Worm (Caenorhabditis elegans) whole organism, L3 larva: ENCODE measurements around the gene C13G5.2.

Source experiments
- R02D3.7 ChIP-seq: fragments of 150-350 bp; optimal IDR thresholded peaks from 2 replicates; lab custom pipeline; 2014; ENCODE audit warnings: missing biosample characterization, missing genetic modification characterization
- ZK546.5 ChIP-seq: sonication (generic microtip); optimal IDR thresholded peaks from 2 replicates; lab custom pipeline; 2017; ENCODE audit warnings: missing biosample characterization, missing genetic modification characterization
- aly-2 ChIP-seq: fragments of 150-350 bp; optimal IDR thresholded peaks from 2 replicates; lab custom pipeline; 2014; ENCODE audit warnings: missing biosample characterization, missing genetic modification characterization
- ceh-16 ChIP-seq: sonication (generic microtip); optimal IDR thresholded peaks from 2 replicates; lab custom pipeline; 2017; ENCODE audit warnings: missing biosample characterization, missing genetic modification characterization
- ceh-28 ChIP-seq: fragments of 150-350 bp; optimal IDR thresholded peaks from 2 replicates; lab custom pipeline; 2014; ENCODE audit warnings: missing biosample characterization, missing genetic modification reagents, missing genetic modification characterization
- ceh-82 ChIP-seq: fragments of 150-350 bp; optimal IDR thresholded peaks from 2 replicates; lab custom pipeline; 2014; ENCODE audit warnings: missing biosample characterization, missing genetic modification characterization
- ceh-9 ChIP-seq: sonication (generic microtip); optimal IDR thresholded peaks from 2 replicates; lab custom pipeline; 2018; ENCODE audit warnings: missing biosample characterization, missing genetic modification characterization
- daf-12 ChIP-seq: fragments of 150-350 bp; optimal IDR thresholded peaks from 2 replicates; lab custom pipeline; 2014; ENCODE audit warnings: missing biosample characterization, missing genetic modification reagents, missing genetic modification characterization
- egl-5 ChIP-seq: fragments of 150-350 bp; optimal IDR thresholded peaks from 2 replicates; lab custom pipeline; 2017; ENCODE audit warnings: missing biosample characterization, missing genetic modification reagents, missing genetic modification characterization, inconsistent platforms
- elt-1 ChIP-seq: fragments of 150-350 bp; optimal IDR thresholded peaks from 2 replicates; lab custom pipeline; 2014; ENCODE audit warnings: missing biosample characterization, missing genetic modification characterization
- elt-2 ChIP-seq: sonication (generic microtip); optimal IDR thresholded peaks from 2 replicates; lab custom pipeline; 2016; ENCODE audit warnings: missing genetic modification reagents, mild to moderate bottlenecking, missing genetic modification characterization, missing compliant biosample characterization
- eor-1 ChIP-seq, 2 experiments: fragments of 150-350 bp; optimal IDR thresholded peaks; 2 replicates each; lab custom pipeline; 2014 to 2018; ENCODE audit warnings: missing biosample characterization in 2 of 2, missing genetic modification characterization in 2 of 2
- fkh-10 ChIP-seq: sonication (generic microtip); optimal IDR thresholded peaks from 2 replicates; lab custom pipeline; 2017; ENCODE audit warnings: missing biosample characterization, missing genetic modification reagents, missing genetic modification characterization
- fkh-2 ChIP-seq: fragments of 150-350 bp; optimal IDR thresholded peaks from 2 replicates; lab custom pipeline; 2014; ENCODE audit warnings: missing biosample characterization, missing genetic modification reagents, missing genetic modification characterization
- hmg-11 ChIP-seq: sonication (generic microtip); optimal IDR thresholded peaks from 2 replicates; lab custom pipeline; 2016; ENCODE audit warnings: missing genetic modification characterization, missing compliant biosample characterization
- jun-1 ChIP-seq: fragments of 150-350 bp; optimal IDR thresholded peaks from 2 replicates; lab custom pipeline; 2014; ENCODE audit warnings: missing biosample characterization, missing genetic modification reagents, missing genetic modification characterization
- lin-15B ChIP-seq: fragments of 150-350 bp; optimal IDR thresholded peaks from 2 replicates; lab custom pipeline; 2014; ENCODE audit warnings: missing biosample characterization, missing genetic modification characterization
- lin-39 ChIP-seq: fragments of 150-350 bp; optimal IDR thresholded peaks from 2 replicates; lab custom pipeline; 2018; ENCODE audit warnings: missing biosample characterization, missing genetic modification reagents, missing genetic modification characterization
- lsy-12 ChIP-seq: sonication (generic microtip); optimal IDR thresholded peaks from 2 replicates; lab custom pipeline; 2016; ENCODE audit warnings: mild to moderate bottlenecking, missing genetic modification characterization, missing compliant biosample characterization
- mdl-1 ChIP-seq: fragments of 150-350 bp; optimal IDR thresholded peaks from 2 replicates; lab custom pipeline; 2014; ENCODE audit warnings: missing biosample characterization, missing genetic modification characterization
- mml-1 ChIP-seq: fragments of 150-350 bp; sonication (generic microtip); optimal IDR thresholded peaks from 3 replicates; lab custom pipeline; 2014; ENCODE audit warnings: missing biosample characterization, missing genetic modification characterization
- nfya-1 ChIP-seq: sonication (generic microtip); optimal IDR thresholded peaks from 2 replicates; lab custom pipeline; 2017; ENCODE audit warnings: missing genetic modification characterization, mild to moderate bottlenecking, missing compliant biosample characterization, antibody characterized with exemption, moderate library complexity; ENCODE audit not compliant: insufficient read depth
- nhr-11 ChIP-seq: fragments of 150-350 bp; optimal IDR thresholded peaks from 2 replicates; lab custom pipeline; 2014; ENCODE audit warnings: missing biosample characterization, missing genetic modification characterization
- nhr-12 ChIP-seq: fragments of 150-350 bp; optimal IDR thresholded peaks from 2 replicates; lab custom pipeline; 2014; ENCODE audit warnings: missing biosample characterization, missing genetic modification characterization
- nhr-23 ChIP-seq: fragments of 150-350 bp; optimal IDR thresholded peaks from 2 replicates; lab custom pipeline; 2014; ENCODE audit warnings: missing biosample characterization, missing genetic modification reagents, missing genetic modification characterization
- nhr-237 ChIP-seq: fragments of 150-350 bp; optimal IDR thresholded peaks from 2 replicates; lab custom pipeline; 2014; ENCODE audit warnings: missing biosample characterization, missing genetic modification characterization
- nhr-25 ChIP-seq: sonication (generic microtip); optimal IDR thresholded peaks from 2 replicates; lab custom pipeline; 2017; ENCODE audit warnings: missing biosample characterization, missing genetic modification characterization
- nhr-28 ChIP-seq: fragments of 150-350 bp; optimal IDR thresholded peaks from 2 replicates; lab custom pipeline; 2014; ENCODE audit warnings: missing biosample characterization, missing genetic modification characterization
- nhr-43 ChIP-seq: sonication (generic microtip); optimal IDR thresholded peaks from 2 replicates; lab custom pipeline; 2016; ENCODE audit warnings: mild to moderate bottlenecking, missing genetic modification characterization, missing compliant biosample characterization; ENCODE audit not compliant: poor library complexity, severe bottlenecking
- nhr-76 ChIP-seq: fragments of 150-350 bp; sonication (generic microtip); optimal IDR thresholded peaks from 5 replicates; lab custom pipeline; 2014; ENCODE audit warnings: missing biosample characterization, missing genetic modification characterization
- nhr-77 ChIP-seq: fragments of 150-350 bp; optimal IDR thresholded peaks from 2 replicates; lab custom pipeline; 2014; ENCODE audit warnings: missing biosample characterization, missing genetic modification characterization
- pha-4 ChIP-seq: fragments of 150-350 bp; optimal IDR thresholded peaks from 2 replicates; lab custom pipeline; 2014; ENCODE audit warnings: missing biosample characterization, missing genetic modification reagents, missing genetic modification characterization
- pqm-1 ChIP-seq: fragments of 150-350 bp; optimal IDR thresholded peaks from 2 replicates; lab custom pipeline; 2017; ENCODE audit warnings: missing biosample characterization, missing genetic modification characterization, inconsistent platforms
- sea-2 ChIP-seq: fragments of 150-350 bp; sonication (generic microtip); optimal IDR thresholded peaks from 4 replicates; lab custom pipeline; 2014; ENCODE audit warnings: missing biosample characterization, missing genetic modification reagents, missing genetic modification characterization
- skn-1 ChIP-seq: fragments of 150-350 bp; optimal IDR thresholded peaks from 2 replicates; lab custom pipeline; 2014; ENCODE audit warnings: missing biosample characterization, missing genetic modification characterization
- tbx-2 ChIP-seq: sonication (generic microtip); optimal IDR thresholded peaks from 2 replicates; lab custom pipeline; 2016; ENCODE audit warnings: mild to moderate bottlenecking, missing genetic modification characterization, missing compliant biosample characterization
- unc-39 ChIP-seq: sonication (generic microtip); optimal IDR thresholded peaks from 4 replicates; lab custom pipeline; 2017; ENCODE audit warnings: missing biosample characterization, missing genetic modification characterization
- unc-62 ChIP-seq: fragments of 150-350 bp; sonication (generic microtip); optimal IDR thresholded peaks from 4 replicates; lab custom pipeline; 2014; ENCODE audit warnings: missing biosample characterization, missing genetic modification reagents, missing genetic modification characterization
- zag-1 ChIP-seq: fragments of 150-350 bp; optimal IDR thresholded peaks from 2 replicates; lab custom pipeline; 2014; ENCODE audit warnings: missing biosample characterization, missing genetic modification characterization

The C13G5.2 gene

ce11 chrIII:8658367-8658761, 40.1 kb upstream of the C13G5.2 start (continued):
- no peak for TF ChIP-seq sea-2
- peak; percentile 78 for TF ChIP-seq nhr-11
- peak; percentile 89 for TF ChIP-seq lsy-12 (tag; lab: Kevin White, UChicago)
- TF ChIP-seq aly-2 (tag; lab: Kevin White, UChicago) = no peak
- TF ChIP-seq jun-1 (tag; lab: Kevin White, UChicago) = peak; percentile 89
- TF ChIP-seq fkh-10 (GFP tag; lab: Kevin White, UChicago) = no peak
- TF ChIP-seq unc-62 (GFP tag; lab: Kevin White, UChicago) = peak; percentile 84
- TF ChIP-seq nfya-1 (tag; lab: Kevin White, UChicago) = peak; percentile 85
- peak; percentile 33 for TF ChIP-seq R02D3.7 (tag; lab: Kevin White, UChicago)
- peak; percentile 80 for TF ChIP-seq skn-1 (tag; lab: Kevin White, UChicago)
- TF ChIP-seq daf-12 (tag; lab: Kevin White, UChicago) = no peak
- TF ChIP-seq ceh-16 (tag; lab: Kevin White, UChicago) = no peak
- no peak for TF ChIP-seq nhr-77
- TF ChIP-seq nhr-28 (tag; lab: Kevin White, UChicago) = no peak
- TF ChIP-seq elt-2 (tag; lab: Kevin White, UChicago) = peak; percentile 98
- peak; percentile 88 for TF ChIP-seq tbx-2 (tag; lab: Kevin White, UChicago)
- TF ChIP-seq nhr-23 (tag; lab: Kevin White, UChicago) = peak; percentile 96
- TF ChIP-seq nhr-12 (tag; lab: Kevin White, UChicago) = no peak
- peak in 1 of 2 experiments; percentile 32 for TF ChIP-seq eor-1 (tag; optimal IDR thresholded peaks at IDR 0.05; lab: Kevin White, UChicago)
- no peak for TF ChIP-seq ZK546.5
- TF ChIP-seq nhr-43 (tag; lab: Kevin White, UChicago) = peak; percentile 93
- peak; percentile 88 for TF ChIP-seq lin-39 (tag; lab: Kevin White, UChicago)

- no peak for TF ChIP-seq elt-1 (tag; lab: Kevin White, UChicago)
- no peak for TF ChIP-seq zag-1 (tag; lab: Kevin White, UChicago)
- TF ChIP-seq aly-2 (tag; lab: Kevin White, UChicago) = no peak
- no peak for TF ChIP-seq mml-1 (tag; lab: Kevin White, UChicago)
- no peak for TF ChIP-seq ceh-82
- TF ChIP-seq skn-1 (tag; lab: Kevin White, UChicago) = no peak
- TF ChIP-seq nhr-28 (tag; lab: Kevin White, UChicago) = no peak
- no peak for TF ChIP-seq nhr-77
- no peak for TF ChIP-seq sea-2
- no peak for TF ChIP-seq R02D3.7 (tag; lab: Kevin White, UChicago)
- TF ChIP-seq nhr-43 (tag; lab: Kevin White, UChicago) = no peak
- TF ChIP-seq ceh-9 (tag; lab: Kevin White, UChicago) = no peak
- TF ChIP-seq elt-2 (tag; lab: Kevin White, UChicago) = no peak
- no peak for TF ChIP-seq lin-15B (tag; lab: Kevin White, UChicago)
- no peak for TF ChIP-seq mdl-1
- no peak for TF ChIP-seq fkh-10 (GFP tag; lab: Kevin White, UChicago)
- TF ChIP-seq jun-1 (tag; lab: Kevin White, UChicago) = no peak
Measured at ce11 chrIII:8657676-8658366, 39.6 kb upstream of the C13G5.2 start.

ce11 chrIII:8656957-8657356, 38.7 kb upstream of the C13G5.2 start:
- TF ChIP-seq hmg-11 (tag; lab: Kevin White, UChicago) = no peak
- TF ChIP-seq pha-4 (tag; lab: Kevin White, UChicago) = peak; percentile 70
- no peak for TF ChIP-seq nhr-25 (tag; lab: Kevin White, UChicago)
- TF ChIP-seq sea-2 = no peak
- no peak for TF ChIP-seq egl-5 (tag; lab: Kevin White, UChicago)
- TF ChIP-seq ceh-28 (tag; lab: Kevin White, UChicago) = no peak
- TF ChIP-seq fkh-2 (tag; lab: Kevin White, UChicago) = no peak
- no peak for TF ChIP-seq nhr-237 (tag; lab: Kevin White, UChicago)
- TF ChIP-seq jun-1 (tag; lab: Kevin White, UChicago) = peak; percentile 75
- TF ChIP-seq unc-39 (tag; lab: Kevin White, UChicago) = no peak
- no peak for TF ChIP-seq lsy-12 (tag; lab: Kevin White, UChicago)
- no peak for TF ChIP-seq fkh-10 (GFP tag; lab: Kevin White, UChicago)
- TF ChIP-seq nhr-12 (tag; lab: Kevin White, UChicago) = no peak
- peak; percentile 99 for TF ChIP-seq pqm-1
- TF ChIP-seq zag-1 (tag; lab: Kevin White, UChicago) = no peak
- TF ChIP-seq R02D3.7 (tag; lab: Kevin White, UChicago) = no peak
- no peak for TF ChIP-seq nhr-76 (tag; lab: Kevin White, UChicago)
- TF ChIP-seq nhr-77 = no peak
- no peak for TF ChIP-seq ceh-82
- TF ChIP-seq eor-1 (tag; optimal IDR thresholded peaks at IDR 0.05; lab: Kevin White, UChicago) = no peak
- peak; percentile 98 for TF ChIP-seq elt-2 (tag; lab: Kevin White, UChicago)
- peak; percentile 48 for TF ChIP-seq skn-1 (tag; lab: Kevin White, UChicago)
- no peak for TF ChIP-seq mdl-1
- no peak for TF ChIP-seq mml-1 (tag; lab: Kevin White, UChicago)
